Worm (Caenorhabditis elegans): ENCODE results near the gene C25E10.5.

The C25E10.5 gene

ce11 chrV:9030248-9030647 is at the start of gene C25E10.5:
Gene C25E10.5 (plus strand): TSS chrV:9030548.
- no peak for TF ChIP-seq nhr-102 (tag; optimal IDR thresholded peaks at IDR 0.05)
- TF ChIP-seq fkh-10 (GFP tag; optimal IDR thresholded peaks at IDR 0.05): no peak
- no peak for TF ChIP-seq Y5F2A.4 (GFP tag; optimal IDR thresholded peaks at IDR 0.05)
- TF ChIP-seq attf-4 (tag; optimal IDR thresholded peaks at IDR 0.05): no peak
- no peak for TF ChIP-seq zag-1 (tag; optimal IDR thresholded peaks at IDR 0.05)
- no peak for TF ChIP-seq ceh-32 (tag; optimal IDR thresholded peaks at IDR 0.05; ENCODE audit: poor library complexity)
- TF ChIP-seq R02D3.7 (tag; optimal IDR thresholded peaks at IDR 0.05): no peak
- TF ChIP-seq F26F4.8 (GFP tag; conservative IDR thresholded peaks at IDR 0.05): no peak
- no peak for TF ChIP-seq unc-62 (GFP tag; optimal IDR thresholded peaks at IDR 0.05 in 1 of 2)
- TF ChIP-seq unc-62 (tag; optimal IDR thresholded peaks at IDR 0.05): no peak
- TF ChIP-seq nhr-28 (tag; optimal IDR thresholded peaks at IDR 0.05): no peak
- no peak for TF ChIP-seq hmg-1.1 (GFP tag; IDR thresholded peaks at IDR 0.05)
- no peak for TF ChIP-seq tra-1 (GFP tag; IDR thresholded peaks at IDR 0.05)
- TF ChIP-seq zip-2 (tag; optimal IDR thresholded peaks at IDR 0.05): no peak

- TF ChIP-seq hlh-30 (tag; optimal IDR thresholded peaks at IDR 0.05; ENCODE audit: insufficient read depth) (no peak), daf-16 (GFP tag; optimal IDR thresholded peaks at IDR 0.05) (no peak), daf-16 (tag; optimal IDR thresholded peaks at IDR 0.05) (no peak), T20F7.1 (GFP tag; optimal IDR thresholded peaks at IDR 0.05) (no peak), zfp-2 (tag; optimal IDR thresholded peaks at IDR 0.05) (no peak), F44E2.7 (GFP tag; IDR thresholded peaks at IDR 0.05) (no peak), zag-1 (tag; optimal IDR thresholded peaks at IDR 0.05) (no peak), pqm-1 (tag; optimal IDR thresholded peaks at IDR 0.05) (no peak), ztf-11 (tag; optimal IDR thresholded peaks at IDR 0.05) (no peak), mdl-1 (tag; optimal IDR thresholded peaks at IDR 0.05) (no peak), zfp-3 (GFP tag; conservative IDR thresholded peaks at IDR 0.05) (no peak), dmd-8 (GFP tag; IDR thresholded peaks at IDR 0.05) (no peak), snpc-1.2 (GFP tag; IDR thresholded peaks at IDR 0.05) (no peak), ces-1 (GFP tag; optimal IDR thresholded peaks at IDR 0.05) (no peak), daf-19 (GFP tag; conservative IDR thresholded peaks at IDR 0.05) (no peak), daf-12 (tag; optimal IDR thresholded peaks at IDR 0.05) (no peak), ZK546.5 (tag; optimal IDR thresholded peaks at IDR 0.05) (no peak), nhr-28 (tag; optimal IDR thresholded peaks at IDR 0.05) (no peak), madf-9 (GFP tag; conservative IDR thresholded peaks at IDR 0.05) (no peak), mxl-3 (GFP tag; optimal IDR thresholded peaks at IDR 0.05) (no peak)
Observed at ce11 chrV:8980845-8981244, 49.5 kb upstream of the C25E10.5 start, which contains the start of gene str-84. Gene str-84 (minus strand): TSS chrV:8980945.

- TF ChIP-seq fos-1 (tag; optimal IDR thresholded peaks at IDR 0.05) (no peak), mes-2 (tag; optimal IDR thresholded peaks at IDR 0.05; ENCODE audit: poor library complexity, severe bottlenecking) (no peak), nhr-48 (tag; optimal IDR thresholded peaks at IDR 0.05) (no peak)
Observed at ce11 chrV:8983604-8984003, 46.7 kb upstream of the C25E10.5 start, which contains the start of gene str-86. Gene str-86 (minus strand): TSS chrV:8983704.

- TF ChIP-seq vab-7 (GFP tag; IDR thresholded peaks at IDR 0.05): no peak
- TF ChIP-seq unc-62 (GFP tag; optimal IDR thresholded peaks at IDR 0.05 in 1 of 2): peak in 1 of 2 experiments; percentile 3
- TF ChIP-seq unc-62 (tag; optimal IDR thresholded peaks at IDR 0.05): no peak
Observed at ce11 chrV:8984783-8985182, 45.6 kb upstream of the C25E10.5 start.

- no peak for TF ChIP-seq T26A8.4 (GFP tag; IDR thresholded peaks at IDR 0.05)
- TF ChIP-seq nhr-111 (GFP tag; optimal IDR thresholded peaks at IDR 0.05): no peak
- no peak for TF ChIP-seq lin-29 (GFP tag; IDR thresholded peaks at IDR 0.05)
- TF ChIP-seq F10B5.3 (tag; optimal IDR thresholded peaks at IDR 0.05): no peak
- no peak for TF ChIP-seq nhr-28 (tag; optimal IDR thresholded peaks at IDR 0.05)
- no peak for TF ChIP-seq unc-62 (GFP tag; optimal IDR thresholded peaks at IDR 0.05 in 1 of 2)
- TF ChIP-seq unc-62 (tag; optimal IDR thresholded peaks at IDR 0.05): no peak
- TF ChIP-seq hmg-1.1 (GFP tag; IDR thresholded peaks at IDR 0.05): no peak
- TF ChIP-seq aha-1 (tag): no peak
- TF ChIP-seq F26F4.8 (GFP tag; conservative IDR thresholded peaks at IDR 0.05): no peak
- no peak for TF ChIP-seq set-16 (GFP tag; IDR thresholded peaks at IDR 0.05)
- TF ChIP-seq ceh-44 (GFP tag; IDR thresholded peaks at IDR 0.05): no peak
- TF ChIP-seq T20F7.1 (GFP tag; optimal IDR thresholded peaks at IDR 0.05): no peak
- TF ChIP-seq Y5F2A.4 (GFP tag; optimal IDR thresholded peaks at IDR 0.05): no peak
- TF ChIP-seq lin-1 (GFP tag; IDR thresholded peaks at IDR 0.05): no peak
Observed at ce11 chrV:8985740-8986139, 44.6 kb upstream of the C25E10.5 start, which contains the start of gene str-85. Gene str-85 (minus strand): TSS chrV:8985840.
